Fruit fly (Drosophila melanogaster): ENCODE results near the gene Top2.

Top2 gene

DNA sequence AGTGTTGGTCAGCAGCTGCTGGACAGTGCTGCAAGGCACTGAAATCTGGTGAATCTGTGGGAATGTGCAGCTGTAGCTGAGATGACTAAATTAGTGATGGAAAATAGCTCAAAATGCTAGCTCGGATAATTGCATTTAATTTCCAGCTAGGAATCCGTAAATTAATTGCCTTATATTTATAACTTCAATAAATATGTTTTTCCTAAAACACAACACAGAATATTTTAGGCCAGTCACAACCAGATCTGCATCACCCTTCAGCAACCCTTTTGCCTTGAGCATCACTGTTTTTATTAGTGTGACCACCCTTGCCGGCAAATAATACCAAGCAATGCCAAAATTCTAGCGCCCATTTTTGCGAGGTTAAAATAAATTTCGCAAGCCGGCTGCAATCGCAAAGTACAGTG, 8.6 kb downstream of the Top2 start, which contains the start of gene Hs2st (continued):
- TF ChIP-seq CG3838 (GFP tag; optimal IDR thresholded peaks at IDR 0.05), result peak; percentile 79
- peak; percentile 96 for TF ChIP-seq CG12769 (tag; optimal IDR thresholded peaks at IDR 0.05)
- TF ChIP-seq CG6854 (GFP tag; optimal IDR thresholded peaks at IDR 0.05), result peak; percentile 58
- peak; percentile 91 for TF ChIP-seq NC2β (GFP tag; optimal IDR thresholded peaks at IDR 0.05)
- TF ChIP-seq Lhr (GFP tag; optimal IDR thresholded peaks at IDR 0.05), result peak; percentile 92
- TF ChIP-seq mam (GFP tag; optimal IDR thresholded peaks at IDR 0.05), result peak; percentile 98
- peak; percentile 57 for TF ChIP-seq exex (tag; optimal IDR thresholded peaks at IDR 0.05)
- peak; percentile 92 for TF ChIP-seq CG8089 (GFP tag; optimal IDR thresholded peaks at IDR 0.05)
- peak; percentile 93 for TF ChIP-seq CG33213 (GFP tag; optimal IDR thresholded peaks at IDR 0.05)
- TF ChIP-seq bigmax (GFP tag; optimal IDR thresholded peaks at IDR 0.05), result peak; percentile 89
- peak; percentile 83; the same call in 2 of the 3 replicates for TF ChIP-seq C15 (GFP tag; IDR thresholded peaks at IDR 0.05)
- peak; percentile 86 for TF ChIP-seq Mrtf (GFP tag; IDR thresholded peaks at IDR 0.05)
- TF ChIP-seq jing (GFP tag; optimal IDR thresholded peaks at IDR 0.05), result peak; percentile 74
- peak; percentile 93 for TF ChIP-seq Fer1 (GFP tag; optimal IDR thresholded peaks at IDR 0.05)
- no peak; the same call in 1 of the 2 replicates for TF ChIP-seq crol (GFP tag; IDR thresholded peaks at IDR 0.05)
- peak; percentile 89 for TF ChIP-seq stwl (tag; optimal IDR thresholded peaks at IDR 0.05)
- TF ChIP-seq kni (GFP tag; optimal IDR thresholded peaks at IDR 0.05), result peak; percentile 76
- TF ChIP-seq CG17612 (GFP tag; IDR thresholded peaks at IDR 0.05), result peak; percentile 78
- peak; percentile 90 for TF ChIP-seq CG4730 (GFP tag; IDR thresholded peaks at IDR 0.05)
- peak; percentile 85; the same call in 2 of the 3 replicates for TF ChIP-seq jigr1 (GFP tag; IDR thresholded peaks at IDR 0.05)
- TF ChIP-seq pzg (GFP tag; optimal IDR thresholded peaks at IDR 0.05), result peak; percentile 87
- peak; percentile 95 for TF ChIP-seq CG32772 (GFP tag; IDR thresholded peaks at IDR 0.05)
- TF ChIP-seq CG8478 (optimal IDR thresholded peaks at IDR 0.05), result no peak
- TF ChIP-seq CG13624 (GFP tag; optimal IDR thresholded peaks at IDR 0.05), result peak; percentile 95
- TF ChIP-seq ap (GFP tag; IDR thresholded peaks at IDR 0.05), result peak; percentile 80
- peak; percentile 93 for TF ChIP-seq Gug (GFP tag; IDR thresholded peaks at IDR 0.05)
- peak; percentile 63 for TF ChIP-seq corto (GFP tag; optimal IDR thresholded peaks at IDR 0.05)
- TF ChIP-seq CG7357 (GFP tag; IDR thresholded peaks at IDR 0.05), result peak; percentile 87
- peak; percentile 88 for TF ChIP-seq ftz-f1 (GFP tag; optimal IDR thresholded peaks at IDR 0.05)
- TF ChIP-seq Mes4 (GFP tag; optimal IDR thresholded peaks at IDR 0.05), result peak; percentile 83
- peak; percentile 83 for TF ChIP-seq ci (GFP tag; IDR thresholded peaks at IDR 0.05)
- TF ChIP-seq CG12391 (tag; optimal IDR thresholded peaks at IDR 0.05), result peak; percentile 93
- peak; percentile 82 for TF ChIP-seq gfzf (GFP tag; optimal IDR thresholded peaks at IDR 0.05)
- TF ChIP-seq CG6689 (GFP tag; IDR thresholded peaks at IDR 0.05), result peak; percentile 91
- peak; percentile 91 for TF ChIP-seq Poxn (GFP tag; IDR thresholded peaks at IDR 0.05)
- peak; percentile 89 for TF ChIP-seq CG30431 (GFP tag; optimal IDR thresholded peaks at IDR 0.05)
- no peak for TF ChIP-seq pan (optimal IDR thresholded peaks at IDR 0.05)
- TF ChIP-seq pan (GFP tag; optimal IDR thresholded peaks at IDR 0.05 in 1 of 2, IDR thresholded peaks at IDR 0.05 in 1 of 2), result peak in 1 of 2 experiments; percentile 93
- TF ChIP-seq z (GFP tag; IDR thresholded peaks at IDR 0.05), result no peak
- peak; percentile 80 for TF ChIP-seq CG15073 (GFP tag; optimal IDR thresholded peaks at IDR 0.05)
- peak; percentile 77 for TF ChIP-seq Lim3 (GFP tag; IDR thresholded peaks at IDR 0.05)
- TF ChIP-seq h (optimal IDR thresholded peaks at IDR 0.05), result no peak
- peak; percentile 98 for TF ChIP-seq Sry-β (GFP tag; optimal IDR thresholded peaks at IDR 0.05)
- peak; percentile 34 to 86 for TF ChIP-seq bsh (GFP tag; optimal IDR thresholded peaks at IDR 0.05)
- peak; percentile 59 for TF ChIP-seq Scr (GFP tag; IDR thresholded peaks at IDR 0.05; ENCODE audit: partially characterized antibody)
- TF ChIP-seq sima (GFP tag; optimal IDR thresholded peaks at IDR 0.05), result peak; percentile 79
- peak; percentile 92 for TF ChIP-seq CG1647 (GFP tag; optimal IDR thresholded peaks at IDR 0.05)
- no peak for TF ChIP-seq abd-A (tag; optimal IDR thresholded peaks at IDR 0.05)
- peak; percentile 78 for TF ChIP-seq schlank (tag; optimal IDR thresholded peaks at IDR 0.05)
- peak; percentile 84 for TF ChIP-seq CG18262 (tag; optimal IDR thresholded peaks at IDR 0.05)
- peak; percentile 65 for TF ChIP-seq Nf-YB (GFP tag; optimal IDR thresholded peaks at IDR 0.05)
- peak; percentile 90 for TF ChIP-seq Atf6 (GFP tag; IDR thresholded peaks at IDR 0.05)
- TF ChIP-seq br (optimal IDR thresholded peaks at IDR 0.05), result no peak

Measured in whole organism, embryonic.